Fruit fly (Drosophila melanogaster): Measurements from ENCODE around the gene Tbcd.

DNA sequence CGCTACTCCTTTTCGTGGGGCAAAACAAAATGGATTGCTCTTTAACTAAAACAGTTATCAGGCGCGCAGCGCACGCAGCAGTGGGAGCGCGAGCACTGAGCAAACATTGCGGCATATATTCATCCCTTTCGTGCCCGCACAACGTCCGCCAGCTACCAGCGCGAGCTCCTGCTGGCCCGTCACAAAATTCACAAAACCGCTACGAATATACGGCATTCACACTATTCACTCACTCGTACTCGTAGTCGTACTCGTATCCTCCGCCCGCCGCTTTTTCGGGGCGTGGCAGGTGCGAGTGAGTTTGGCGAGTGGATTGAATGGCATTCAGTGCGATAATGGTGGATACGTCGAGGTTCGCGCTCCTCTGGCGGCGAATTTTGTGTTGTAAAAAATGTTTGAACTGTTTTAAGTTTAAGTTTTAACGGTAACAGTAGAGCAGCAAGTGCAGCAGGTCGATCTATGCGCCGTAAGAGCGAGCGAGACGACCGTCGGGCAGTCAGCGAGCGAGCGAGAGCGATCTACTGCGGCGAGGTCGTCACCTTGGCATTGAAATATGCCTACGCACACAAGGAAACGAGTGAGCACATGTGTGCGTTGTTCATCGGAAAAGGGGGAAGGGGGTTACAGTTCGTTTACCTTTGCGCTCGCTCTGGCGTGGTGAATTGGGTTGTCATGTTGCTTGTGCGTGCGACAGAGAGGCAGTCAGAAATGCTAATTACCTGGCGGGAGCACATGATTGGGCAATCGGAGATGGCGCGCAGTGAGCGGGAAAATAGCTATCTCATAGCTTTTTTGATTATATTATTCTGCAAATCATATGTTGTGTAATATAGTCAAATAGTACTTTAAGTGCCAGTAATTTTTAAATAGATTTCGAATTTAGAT, 49.5 kb downstream of the Tbcd start:
- TF ChIP-seq CG8478 (optimal IDR thresholded peaks at IDR 0.05): no peak
- TF ChIP-seq CTCF (optimal IDR thresholded peaks at IDR 0.05): no peak
